Fruit fly (Drosophila melanogaster) whole organism, prepupa: Measurements from ENCODE around the gene Sap30.

Experiments
- Blimp-1 ChIP-seq: fragments of 200-800 bp; sonication (Bioruptor generic); optimal IDR thresholded peaks from 3 replicates; lab custom pipeline; 2017; ENCODE audit warnings: missing biosample characterization, missing genetic modification characterization, mild to moderate bottlenecking, moderate library complexity, missing genetic modification reagents
- CG11902 ChIP-seq: fragments of 200-800 bp; sonication (Bioruptor generic); optimal IDR thresholded peaks from 3 replicates; lab custom pipeline; 2016; ENCODE audit warnings: missing biosample characterization, missing genetic modification characterization
- CG15336 ChIP-seq: fragments of 200-800 bp; sonication (Bioruptor generic); IDR thresholded peaks from 2 replicates; pipeline ENCODE4 v1.3.6; 2022; ENCODE audit warnings: missing biosample characterization, missing genetic modification characterization
- CG1621 ChIP-seq: fragments of 200-800 bp; sonication (Bioruptor generic); optimal IDR thresholded peaks from 3 replicates; lab custom pipeline; 2018; ENCODE audit warnings: missing biosample characterization, mild to moderate bottlenecking, missing genetic modification characterization
- CG16779 ChIP-seq: fragments of 200-800 bp; sonication (Bioruptor generic); optimal IDR thresholded peaks from 3 replicates; lab custom pipeline; 2017; ENCODE audit warnings: missing biosample characterization, mild to moderate bottlenecking, missing genetic modification characterization
- CG31627 ChIP-seq: fragments of 200-800 bp; sonication (Bioruptor generic); optimal IDR thresholded peaks from 3 replicates; lab custom pipeline; 2016; ENCODE audit warnings: missing biosample characterization, missing genetic modification characterization
- CG32006 ChIP-seq: fragments of 200-800 bp; sonication (Bioruptor generic); optimal IDR thresholded peaks from 3 replicates; lab custom pipeline; 2017; ENCODE audit warnings: missing biosample characterization, mild to moderate bottlenecking, missing genetic modification characterization
- CG3919 ChIP-seq: fragments of 200-800 bp; sonication (Bioruptor generic); optimal IDR thresholded peaks from 3 replicates; lab custom pipeline; 2016; ENCODE audit warnings: missing biosample characterization, missing genetic modification characterization
- CG6163 ChIP-seq: fragments of 200-800 bp; sonication (Bioruptor generic); IDR thresholded peaks from 3 replicates; pipeline ENCODE4 v1.3.6; 2022; ENCODE audit warnings: missing biosample characterization, missing genetic modification characterization
- CG6276 ChIP-seq: fragments of 200-800 bp; sonication (Bioruptor generic); optimal IDR thresholded peaks from 2 replicates; lab custom pipeline; 2017; ENCODE audit warnings: missing biosample characterization, mild to moderate bottlenecking, missing genetic modification characterization
- CG6808 ChIP-seq: fragments of 200-800 bp; sonication (Bioruptor generic); optimal IDR thresholded peaks from 3 replicates; lab custom pipeline; 2017; ENCODE audit warnings: missing biosample characterization, missing genetic modification characterization, mild to moderate bottlenecking, moderate library complexity, missing genetic modification reagents
- CG6854 ChIP-seq: fragments of 200-800 bp; sonication (Bioruptor generic); optimal IDR thresholded peaks from 2 replicates; lab custom pipeline; 2017; ENCODE audit warnings: missing biosample characterization, mild to moderate bottlenecking, missing genetic modification characterization
- CG8119 ChIP-seq: fragments of 200-800 bp; sonication (Bioruptor generic); IDR thresholded peaks from 3 replicates; pipeline ENCODE4 v1.3.6; 2022; ENCODE audit warnings: missing biosample characterization, missing genetic modification characterization
- CG8632 ChIP-seq: fragments of 200-800 bp; sonication (Bioruptor generic); optimal IDR thresholded peaks from 3 replicates; lab custom pipeline; 2016; ENCODE audit warnings: missing biosample characterization, missing genetic modification characterization
- CG9139 ChIP-seq: fragments of 200-800 bp; sonication (Bioruptor generic); optimal IDR thresholded peaks from 3 replicates; lab custom pipeline; 2017; ENCODE audit warnings: missing biosample characterization, mild to moderate bottlenecking, missing genetic modification characterization
- Eip75B ChIP-seq: fragments of 200-800 bp; sonication (Bioruptor generic); optimal IDR thresholded peaks from 3 replicates; lab custom pipeline; 2016; ENCODE audit warnings: missing biosample characterization, missing genetic modification characterization
- Eip78C ChIP-seq: fragments of 200-800 bp; sonication (Bioruptor generic); peaks from one replicate; lab custom pipeline; 2016; ENCODE audit warnings: missing biosample characterization, missing genetic modification characterization
- Eip93F ChIP-seq: fragments of 200-800 bp; sonication (Bioruptor generic); optimal IDR thresholded peaks from 2 replicates; lab custom pipeline; 2016; ENCODE audit warnings: missing biosample characterization, mild to moderate bottlenecking, missing genetic modification characterization
- Ets96B ChIP-seq: fragments of 200-800 bp; optimal IDR thresholded peaks from 2 replicates; lab custom pipeline; 2019; ENCODE audit warnings: missing biosample characterization, mild to moderate bottlenecking, missing genetic modification characterization, moderate library complexity
- Gug ChIP-seq: fragments of 200-800 bp; sonication (Bioruptor generic); IDR thresholded peaks from 2 replicates; pipeline ENCODE4 v1.3.6; 2022; ENCODE audit warnings: missing biosample characterization, missing genetic modification characterization
- Hr39 ChIP-seq: fragments of 200-800 bp; sonication (Bioruptor generic); optimal IDR thresholded peaks from 2 replicates; lab custom pipeline; 2016; ENCODE audit warnings: missing biosample characterization, missing genetic modification characterization
- Lpt ChIP-seq: fragments of 200-800 bp; sonication (Bioruptor generic); optimal IDR thresholded peaks from 3 replicates; lab custom pipeline; 2016; ENCODE audit warnings: missing biosample characterization, missing genetic modification characterization
- OdsH ChIP-seq: fragments of 200-800 bp; sonication (Bioruptor generic); optimal IDR thresholded peaks from 3 replicates; lab custom pipeline; 2016; ENCODE audit warnings: missing biosample characterization, missing genetic modification characterization
- Smox ChIP-seq: fragments of 200-800 bp; sonication (Bioruptor generic); optimal IDR thresholded peaks from 3 replicates; lab custom pipeline; 2016; ENCODE audit warnings: missing biosample characterization, missing genetic modification characterization
- Sox102F ChIP-seq: fragments of 200-800 bp; sonication (Bioruptor generic); optimal IDR thresholded peaks from 2 replicates; lab custom pipeline; 2016; ENCODE audit warnings: missing biosample characterization, mild to moderate bottlenecking, missing genetic modification characterization
- Sox15 ChIP-seq: fragments of 200-800 bp; sonication (Bioruptor generic); optimal IDR thresholded peaks from 3 replicates; lab custom pipeline; 2016; ENCODE audit warnings: missing biosample characterization, missing genetic modification characterization
- acj6 ChIP-seq: fragments of 200-800 bp; sonication (Bioruptor generic); optimal IDR thresholded peaks from 3 replicates; lab custom pipeline; 2016; ENCODE audit warnings: missing biosample characterization, missing genetic modification characterization
- eg ChIP-seq: fragments of 200-800 bp; sonication (Bioruptor generic); IDR thresholded peaks from 3 replicates; pipeline ENCODE4 v1.3.6; 2022; ENCODE audit warnings: missing biosample characterization, missing genetic modification characterization
- esn ChIP-seq: fragments of 200-800 bp; sonication (Bioruptor generic); optimal IDR thresholded peaks from 2 replicates; lab custom pipeline; 2016; ENCODE audit warnings: missing biosample characterization, mild to moderate bottlenecking, missing genetic modification characterization, moderate library complexity
- fd59A ChIP-seq: fragments of 200-800 bp; sonication (Bioruptor generic); optimal IDR thresholded peaks from 2 replicates; lab custom pipeline; 2017; ENCODE audit warnings: missing biosample characterization, mild to moderate bottlenecking, missing genetic modification characterization, missing genetic modification reagents
- fd85E ChIP-seq: fragments of 200-800 bp; sonication (Bioruptor generic); optimal IDR thresholded peaks from 3 replicates; lab custom pipeline; 2016; ENCODE audit warnings: missing biosample characterization, missing genetic modification characterization
- fkh ChIP-seq: fragments of 200-800 bp; sonication (Bioruptor generic); optimal IDR thresholded peaks from 3 replicates; lab custom pipeline; 2017; ENCODE audit warnings: missing biosample characterization, mild to moderate bottlenecking, missing genetic modification characterization, moderate library complexity
- lz ChIP-seq: fragments of 200-800 bp; sonication (Bioruptor generic); optimal IDR thresholded peaks from 3 replicates; lab custom pipeline; 2016; ENCODE audit warnings: missing biosample characterization, missing genetic modification characterization
- net ChIP-seq: fragments of 200-800 bp; sonication (Bioruptor generic); optimal IDR thresholded peaks from 3 replicates; lab custom pipeline; 2016; ENCODE audit warnings: missing biosample characterization, missing genetic modification characterization
- pdm3 ChIP-seq: fragments of 200-800 bp; sonication (Bioruptor generic); optimal IDR thresholded peaks from 3 replicates; lab custom pipeline; 2016; ENCODE audit warnings: missing biosample characterization, missing genetic modification characterization
- salr ChIP-seq, 2 experiments: fragments of 200-800 bp; sonication (Bioruptor generic); optimal IDR thresholded peaks; 3 replicates each; lab custom pipeline; 2016 to 2018; ENCODE audit warnings: missing biosample characterization in 2 of 2, missing genetic modification characterization in 2 of 2, mild to moderate bottlenecking in 1 of 2
- ss ChIP-seq, 2 experiments: fragments of 200-800 bp; sonication (Bioruptor generic); optimal IDR thresholded peaks; 2 replicates in 1 of 2; 3 replicates in 1 of 2; lab custom pipeline; 2017 to 2018; ENCODE audit warnings: mild to moderate bottlenecking in 2 of 2, missing biosample characterization in 2 of 2, missing genetic modification characterization in 2 of 2, moderate library complexity in 1 of 2
- topi ChIP-seq: fragments of 200-800 bp; sonication (Bioruptor generic); optimal IDR thresholded peaks from 3 replicates; lab custom pipeline; 2016; ENCODE audit warnings: missing biosample characterization, missing genetic modification characterization

Gene Sap30

dm6 chrX:16786860-16787415 lies at the start of gene Sap30, which contains the start of gene CG9609:
Gene Sap30, plus strand, starts transcription at chrX:16787283.
Gene CG9609, minus strand, starts transcription at chrX:16787008.
- TF ChIP-seq esn (peak; percentile 15), CG6163 (GFP tag; lab: Robert Waterston, UW) (no peak), Eip78C (peak; percentile 49)

dm6 chrX:16737878-16738277 lies 49.2 kb upstream of the Sap30 start, which contains the start of gene TwdlZ:
Gene TwdlZ, plus strand, starts transcription at chrX:16738178.
- TF ChIP-seq CG8632 (GFP tag; lab: Kevin White, UChicago) (no peak), OdsH (no peak), fd85E (GFP tag; lab: Kevin White, UChicago) (no peak), Smox (GFP tag; lab: Kevin White, UChicago) (no peak), lz (GFP tag; lab: Kevin White, UChicago) (no peak), ss (GFP tag; optimal IDR thresholded peaks at IDR 0.05; lab: Kevin White, UChicago) (no peak), Hr39 (no peak), CG15336 (GFP tag; lab: Robert Waterston, UW) (no peak), CG1621 (tag; lab: Kevin White, UChicago) (no peak), Ets96B (tag; lab: Kevin White, UChicago) (no peak), acj6 (GFP tag; lab: Kevin White, UChicago) (no peak), Eip75B (no peak), eg (no peak), Gug (GFP tag; lab: Robert Waterston, UW) (no peak), Blimp-1 (GFP tag; lab: Kevin White, UChicago) (no peak), topi (no peak)

dm6 chrX:16740606-16741005 lies 46.5 kb upstream of the Sap30 start, which contains the start of gene CG32568:
Gene CG32568, plus strand, starts transcription at chrX:16740906.
- no peak for TF ChIP-seq eg
- no peak for TF ChIP-seq ss (GFP tag; optimal IDR thresholded peaks at IDR 0.05; lab: Kevin White, UChicago)
- TF ChIP-seq CG3919 (GFP tag; lab: Kevin White, UChicago) = no peak
- no peak for TF ChIP-seq Sox15 (GFP tag; lab: Kevin White, UChicago)
- no peak for TF ChIP-seq CG6276 (GFP tag; lab: Kevin White, UChicago)
- TF ChIP-seq fd85E (GFP tag; lab: Kevin White, UChicago) = no peak
- TF ChIP-seq topi = no peak
- no peak for TF ChIP-seq CG16779 (tag; lab: Kevin White, UChicago)
- no peak for TF ChIP-seq net
- TF ChIP-seq CG8632 (GFP tag; lab: Kevin White, UChicago) = no peak
- TF ChIP-seq fd59A (GFP tag; lab: Kevin White, UChicago) = no peak
- TF ChIP-seq CG6163 (GFP tag; lab: Robert Waterston, UW) = no peak
- no peak for TF ChIP-seq OdsH
- TF ChIP-seq, all 60 proteins: peak for 0

dm6 chrX:16742547-16742946 lies 44.5 kb upstream of the Sap30 start, which contains the start of gene Twdlalpha:
Gene Twdlalpha, plus strand, starts transcription at chrX:16742847.
- no peak for TF ChIP-seq fd85E (GFP tag; lab: Kevin White, UChicago)
- no peak for TF ChIP-seq Sox102F (GFP tag; lab: Kevin White, UChicago)
- no peak for TF ChIP-seq CG32006 (GFP tag; lab: Kevin White, UChicago)
- TF ChIP-seq pdm3 (GFP tag; lab: Kevin White, UChicago) = no peak
- TF ChIP-seq salr (GFP tag; optimal IDR thresholded peaks at IDR 0.05; lab: Kevin White, UChicago) = no peak
- TF ChIP-seq Ets96B (tag; lab: Kevin White, UChicago) = no peak
- no peak for TF ChIP-seq CG9139 (GFP tag; lab: Kevin White, UChicago)

dm6 chrX:16744345-16744744 lies 42.7 kb upstream of the Sap30 start:
- TF ChIP-seq eg (no peak), net (no peak), CG11902 (GFP tag; lab: Kevin White, UChicago) (no peak), CG8119 (GFP tag; lab: Robert Waterston, UW) (no peak), acj6 (GFP tag; lab: Kevin White, UChicago) (no peak), CG31627 (no peak), fkh (GFP tag; lab: Kevin White, UChicago) (no peak), Lpt (no peak), CG6276 (GFP tag; lab: Kevin White, UChicago) (no peak), CG6854 (GFP tag; lab: Kevin White, UChicago) (no peak), CG6808 (GFP tag; lab: Kevin White, UChicago) (no peak), Eip93F (GFP tag; lab: Kevin White, UChicago) (no peak)
- TF ChIP-seq, all 60 proteins: peak for 0
